Worm (Caenorhabditis elegans): ENCODE results near the gene Y45F10C.6.

Y45F10C.6 gene

DNA sequence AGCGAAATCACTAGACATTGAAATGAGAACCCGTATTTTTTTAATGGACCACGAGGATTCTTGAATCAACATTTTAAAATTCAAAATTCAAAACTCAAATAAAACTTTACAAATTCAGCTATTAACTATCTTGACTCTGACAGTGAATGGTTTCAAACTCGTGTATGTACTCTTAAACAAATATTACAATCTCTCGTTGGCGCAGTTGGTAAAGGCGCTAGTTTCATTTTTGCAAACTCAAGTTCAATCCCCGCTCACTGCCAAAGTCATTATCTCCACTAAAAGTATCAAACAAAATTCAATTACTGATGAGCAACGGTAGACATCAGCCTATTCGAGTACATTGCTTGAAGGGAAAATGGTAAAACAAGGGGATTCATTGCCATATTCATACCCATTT, 49.3 kb downstream of the Y45F10C.6 start (continued):
- TF ChIP-seq mes-2 (tag; optimal IDR thresholded peaks at IDR 0.05; ENCODE audit: poor library complexity, severe bottlenecking) (peak; percentile 34), F44E2.7 (GFP tag; IDR thresholded peaks at IDR 0.05) (0 out of 2 replicates have a peak, but pooled peaks have one; percentile 58), php-3 (GFP tag; IDR thresholded peaks at IDR 0.05) (no peak), dmd-6 (GFP tag; IDR thresholded peaks at IDR 0.05) (no peak), attf-4 (tag; optimal IDR thresholded peaks at IDR 0.05) (no peak), ztf-11 (tag; optimal IDR thresholded peaks at IDR 0.05) (no peak), Y5F2A.4 (GFP tag; optimal IDR thresholded peaks at IDR 0.05) (peak; percentile 42), lin-29 (GFP tag; IDR thresholded peaks at IDR 0.05) (no peak)

DNA sequence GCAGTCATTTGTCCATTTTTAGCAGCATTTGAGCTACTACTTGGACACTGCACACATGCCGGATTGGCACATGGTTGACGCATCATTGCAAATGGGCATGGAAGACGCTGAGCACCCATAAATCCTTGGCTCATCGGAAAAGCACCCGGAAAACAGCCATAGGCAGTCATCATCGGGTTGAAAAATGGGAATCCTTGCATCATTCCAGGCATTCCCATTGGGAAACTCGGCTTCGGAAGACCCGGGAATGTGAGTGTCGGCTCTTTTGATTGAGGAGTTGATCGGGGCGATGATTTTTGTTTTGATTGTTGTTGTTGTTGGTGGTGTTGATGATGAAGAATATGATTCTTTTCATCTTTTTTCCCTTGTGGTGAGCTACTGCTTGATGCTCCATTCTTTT, 50.6 kb downstream of the Y45F10C.6 start:
- TF ChIP-seq ceh-20 (GFP tag; IDR thresholded peaks at IDR 0.05) (peak; percentile 11; the same call in 1 of the 2 replicates), hlh-11 (tag; optimal IDR thresholded peaks at IDR 0.05) (peak; percentile 7), ama-1 (optimal IDR thresholded peaks at IDR 0.05) (peak; percentile 11), unc-62 (GFP tag; optimal IDR thresholded peaks at IDR 0.05 in 1 of 2) (peak in 1 of 2 experiments; percentile 96), unc-62 (tag; optimal IDR thresholded peaks at IDR 0.05) (no peak), ceh-62 (tag; optimal IDR thresholded peaks at IDR 0.05) (no peak), aha-1 (tag) (peak; percentile 51)

ce11 chrIV:13703828-13704425, 51.8 kb downstream of the Y45F10C.6 start, which contains the start of gene tlp-1:
Gene tlp-1 (minus strand): TSS chrIV:13704082.
- TF ChIP-seq dmd-8 (GFP tag; IDR thresholded peaks at IDR 0.05) (no peak), ZK546.5 (tag; optimal IDR thresholded peaks at IDR 0.05) (no peak), nhr-111 (GFP tag; optimal IDR thresholded peaks at IDR 0.05) (no peak), nhr-102 (tag; optimal IDR thresholded peaks at IDR 0.05) (no peak), nhr-48 (tag; optimal IDR thresholded peaks at IDR 0.05) (no peak), sdz-12 (GFP tag; optimal IDR thresholded peaks at IDR 0.05) (no peak), pha-4 (GFP tag; IDR thresholded peaks at IDR 0.05) (no peak), pha-4 (tag; optimal IDR thresholded peaks at IDR 0.05) (no peak), nhr-25 (tag; optimal IDR thresholded peaks at IDR 0.05; ENCODE audit: borderline replicate concordance, insufficient read depth) (peak; percentile 60), nhr-6 (tag; optimal IDR thresholded peaks at IDR 0.05) (no peak), pqm-1 (tag; optimal IDR thresholded peaks at IDR 0.05) (no peak), nhr-28 (tag; optimal IDR thresholded peaks at IDR 0.05) (peak; percentile 44), F44E2.7 (GFP tag; IDR thresholded peaks at IDR 0.05) (no peak), hif-1 (tag; optimal IDR thresholded peaks at IDR 0.05) (no peak), lin-15B (tag; optimal IDR thresholded peaks at IDR 0.05) (no peak), saeg-2 (GFP tag; IDR thresholded peaks at IDR 0.05) (no peak), egl-27 (tag; optimal IDR thresholded peaks at IDR 0.05) (no peak), jun-1 (tag; optimal IDR thresholded peaks at IDR 0.05) (no peak), hlh-30 (tag; optimal IDR thresholded peaks at IDR 0.05; ENCODE audit: insufficient read depth) (peak; percentile 29), ztf-11 (tag; optimal IDR thresholded peaks at IDR 0.05) (no peak), lin-38 (GFP tag; IDR thresholded peaks at IDR 0.05) (no peak), mep-1 (tag; optimal IDR thresholded peaks at IDR 0.05) (peak; percentile 20), duxl-1 (tag; optimal IDR thresholded peaks at IDR 0.05; ENCODE audit: poor library complexity) (no peak), ama-1 (optimal IDR thresholded peaks at IDR 0.05) (peak; percentile 76), F10B5.3 (tag; optimal IDR thresholded peaks at IDR 0.05) (no peak), ceh-20 (GFP tag; IDR thresholded peaks at IDR 0.05) (peak; percentile 78), zfp-3 (GFP tag; conservative IDR thresholded peaks at IDR 0.05) (no peak), mes-2 (tag; optimal IDR thresholded peaks at IDR 0.05; ENCODE audit: poor library complexity, severe bottlenecking) (no peak), hlh-11 (tag; optimal IDR thresholded peaks at IDR 0.05) (peak; percentile 48), unc-62 (GFP tag; optimal IDR thresholded peaks at IDR 0.05 in 1 of 2) (peak in 1 of 2 experiments; percentile 100), unc-62 (tag; optimal IDR thresholded peaks at IDR 0.05) (peak; percentile 46), dve-1 (tag; optimal IDR thresholded peaks at IDR 0.05; ENCODE audit: insufficient read depth) (no peak), nhr-42 (GFP tag; IDR thresholded peaks at IDR 0.05) (no peak), nhr-77 (tag; optimal IDR thresholded peaks at IDR 0.05) (no peak), ceh-32 (tag; optimal IDR thresholded peaks at IDR 0.05; ENCODE audit: poor library complexity) (no peak), R02D3.7 (tag; optimal IDR thresholded peaks at IDR 0.05) (no peak), lin-13 (GFP tag; optimal IDR thresholded peaks at IDR 0.05) (no peak), mxl-3 (GFP tag; optimal IDR thresholded peaks at IDR 0.05) (peak; percentile 39), aha-1 (tag) (peak; percentile 97), nhr-11 (tag; optimal IDR thresholded peaks at IDR 0.05) (no peak)

Measured in whole organism, L4 larva.